Fruit fly (Drosophila melanogaster) whole organism: Measurements from ENCODE around the gene CG34409.

Experiments used
- CG8478 ChIP-seq: fragments of >200 bp; optimal IDR thresholded peaks from 2 replicates; lab custom pipeline; 2018; ENCODE audit warnings: inconsistent platforms
- Dll ChIP-seq: fragments of >200 bp; optimal IDR thresholded peaks from 2 replicates; lab custom pipeline; 2017
- EcR ChIP-seq, 2 experiments: fragments of >200 bp; optimal IDR thresholded peaks; 2 replicates each; lab custom pipeline; 2017; ENCODE audit warnings: missing biosample characterization in 2 of 2, missing genetic modification characterization in 2 of 2, missing genetic modification reagents in 2 of 2
- usp ChIP-seq: fragments of >200 bp; optimal IDR thresholded peaks from 2 replicates; lab custom pipeline; 2017; ENCODE audit warnings: missing biosample characterization, missing genetic modification characterization, mixed read lengths

dm6 chr3R:9756187-9756586 is 10.0 kb upstream of the CG34409 start, which contains the start of the genes Alg12 and Rpt3R:
- TF ChIP-seq CG8478 (lab: Kevin White, UChicago) (no peak), usp (GFP tag; lab: Kevin White, UChicago) (no peak), EcR (GFP tag; optimal IDR thresholded peaks at IDR 0.05; lab: Kevin White, UChicago) (no peak), Dll (lab: Kevin White, UChicago) (no peak)
